Worm (Caenorhabditis elegans) whole organism, L4 larva: ENCODE data around the gene C56E6.4.

Experiments
- D1046.2 ChIP-seq: fragments of 200-800 bp; sonication (Bioruptor generic); IDR thresholded peaks from 2 replicates; pipeline ENCODE4 v1.3.6; 2022; ENCODE audit warnings: missing genetic modification characterization, missing compliant biosample characterization
- F44E2.7 ChIP-seq: fragments of 200-800 bp; sonication (Bioruptor generic); IDR thresholded peaks from 2 replicates; pipeline ENCODE4 v2.1.2; 2022; ENCODE audit warnings: missing genetic modification characterization, missing compliant biosample characterization
- R02D3.7 ChIP-seq: fragments of 150-350 bp; sonication (generic microtip); optimal IDR thresholded peaks from 3 replicates; lab custom pipeline; 2014; ENCODE audit warnings: missing biosample characterization, missing genetic modification characterization
- T20F7.1 ChIP-seq: fragments of 200-800 bp; sonication (Bioruptor generic); optimal IDR thresholded peaks from 2 replicates; lab custom pipeline; 2018; ENCODE audit warnings: mild to moderate bottlenecking, missing genetic modification characterization, missing compliant biosample characterization
- Y48G9A.11 ChIP-seq: fragments of 200-800 bp; sonication (Bioruptor generic); IDR thresholded peaks from 2 replicates; pipeline ENCODE4 v1.3.6; 2022; ENCODE audit warnings: missing genetic modification reagents, missing genetic modification characterization, missing compliant biosample characterization
- ZK337.2 ChIP-seq: fragments of 200-800 bp; sonication (Bioruptor generic); IDR thresholded peaks from 2 replicates; pipeline ENCODE4 v1.3.6; 2022; ENCODE audit warnings: missing genetic modification reagents, missing genetic modification characterization, missing compliant biosample characterization
- aha-1 ChIP-seq: fragments of 150-350 bp; peaks from one replicate; lab custom pipeline; 2014; ENCODE audit warnings: missing biosample characterization, missing genetic modification characterization
- aly-2 ChIP-seq: sonication (generic microtip); optimal IDR thresholded peaks from 2 replicates; lab custom pipeline; 2018; ENCODE audit warnings: missing biosample characterization, missing genetic modification characterization
- arid-1 ChIP-seq: fragments of 200-800 bp; sonication (Bioruptor generic); conservative IDR thresholded peaks from 2 replicates; pipeline ENCODE4 v1.3.6; 2022; ENCODE audit warnings: missing genetic modification reagents, missing genetic modification characterization, missing compliant biosample characterization
- ceh-62 ChIP-seq: sonication (generic microtip); optimal IDR thresholded peaks from 2 replicates; lab custom pipeline; 2017; ENCODE audit warnings: missing biosample characterization, missing genetic modification characterization
- ces-1 ChIP-seq: fragments of 150-350 bp; sonication (generic microtip); optimal IDR thresholded peaks from 4 replicates; lab custom pipeline; 2014; ENCODE audit warnings: missing biosample characterization, missing genetic modification reagents, missing genetic modification characterization
- daf-12 ChIP-seq: fragments of 150-350 bp; optimal IDR thresholded peaks from 2 replicates; lab custom pipeline; 2014; ENCODE audit warnings: missing biosample characterization, missing genetic modification reagents, missing genetic modification characterization
- daf-16 ChIP-seq, 3 experiments: sonication (generic microtip); optimal IDR thresholded peaks; 2 replicates each; lab custom pipeline; 2016 to 2017; ENCODE audit warnings: missing genetic modification characterization in 3 of 3, missing genetic modification reagents in 3 of 3, mild to moderate bottlenecking in 2 of 3, missing compliant biosample characterization in 2 of 3, missing biosample characterization in 1 of 3, moderate library complexity in 1 of 3
- dmd-8 ChIP-seq: fragments of 200-800 bp; sonication (Bioruptor generic); IDR thresholded peaks from 2 replicates; pipeline ENCODE4 v1.3.6; 2022; ENCODE audit warnings: missing genetic modification characterization, missing compliant biosample characterization
- dpl-1 ChIP-seq: fragments of 150-350 bp; optimal IDR thresholded peaks from 2 replicates; lab custom pipeline; 2014; ENCODE audit warnings: missing biosample characterization, missing genetic modification reagents, missing genetic modification characterization
- egl-27 ChIP-seq: sonication (generic microtip); optimal IDR thresholded peaks from 3 replicates; lab custom pipeline; 2017; ENCODE audit warnings: missing biosample characterization, missing genetic modification reagents, missing genetic modification characterization
- egl-43 ChIP-seq: fragments of 200-800 bp; sonication (Bioruptor generic); IDR thresholded peaks from 2 replicates; pipeline ENCODE4 v1.3.6; 2022; ENCODE audit warnings: missing genetic modification reagents, missing genetic modification characterization, missing compliant biosample characterization
- hif-1 ChIP-seq, 2 experiments: sonication (generic microtip); optimal IDR thresholded peaks; 2 replicates each; lab custom pipeline; 2016 to 2017; ENCODE audit warnings: missing compliant biosample characterization in 2 of 2, missing genetic modification characterization in 2 of 2, missing genetic modification reagents in 2 of 2, missing genotype in 2 of 2, mild to moderate bottlenecking in 1 of 2
- hlh-11 ChIP-seq: fragments of 200-800 bp; sonication (Bioruptor generic); optimal IDR thresholded peaks from 2 replicates; lab custom pipeline; 2018; ENCODE audit warnings: mild to moderate bottlenecking, missing genetic modification characterization, missing compliant biosample characterization
- hlh-30 ChIP-seq: sonication (generic microtip); optimal IDR thresholded peaks from 2 replicates; lab custom pipeline; 2017; ENCODE audit warnings: antibody characterized with exemption, mild to moderate bottlenecking, missing genetic modification characterization, missing compliant biosample characterization; ENCODE audit not compliant: insufficient read depth
- lin-38 ChIP-seq: fragments of 200-800 bp; sonication (Bioruptor generic); IDR thresholded peaks from 2 replicates; pipeline ENCODE4 v1.3.6; 2022; ENCODE audit warnings: missing genetic modification reagents, missing genetic modification characterization, missing compliant biosample characterization
- lin-39 ChIP-seq: fragments of 150-350 bp; optimal IDR thresholded peaks from 2 replicates; lab custom pipeline; 2014; ENCODE audit warnings: missing biosample characterization, missing genetic modification reagents, missing genetic modification characterization
- lsy-2 ChIP-seq, 2 experiments: fragments of 150-350 bp in 1 of 2; sonication (generic microtip) in 1 of 2; optimal IDR thresholded peaks; 2 replicates each; lab custom pipeline; 2014 to 2017; ENCODE audit warnings: missing biosample characterization in 2 of 2, missing genetic modification characterization in 2 of 2
- mdl-1 ChIP-seq, 2 experiments: fragments of 150-350 bp in 1 of 2; sonication (generic microtip) in 1 of 2; optimal IDR thresholded peaks; 2 replicates each; lab custom pipeline; 2014 to 2017; ENCODE audit warnings: missing biosample characterization in 2 of 2, missing genetic modification characterization in 2 of 2
- mdt-29 ChIP-seq: fragments of 200-800 bp; sonication (Bioruptor generic); IDR thresholded peaks from 2 replicates; pipeline ENCODE4 v1.3.6; 2022; ENCODE audit warnings: missing genetic modification reagents, missing genetic modification characterization, missing compliant biosample characterization
- mxl-2 ChIP-seq: fragments of 200-800 bp; sonication (Bioruptor generic); conservative IDR thresholded peaks from 2 replicates; pipeline ENCODE4 v1.3.6; 2022; ENCODE audit warnings: missing genetic modification reagents, missing genetic modification characterization, missing compliant biosample characterization
- mxl-3 ChIP-seq: fragments of 200-800 bp; sonication (Bioruptor generic); optimal IDR thresholded peaks from 2 replicates; lab custom pipeline; 2018; ENCODE audit warnings: mild to moderate bottlenecking, missing genetic modification characterization, missing compliant biosample characterization
- nhr-11 ChIP-seq: fragments of 150-350 bp; optimal IDR thresholded peaks from 2 replicates; lab custom pipeline; 2014; ENCODE audit warnings: missing biosample characterization, missing genetic modification characterization
- nhr-48 ChIP-seq: sonication (generic microtip); optimal IDR thresholded peaks from 2 replicates; lab custom pipeline; 2016; ENCODE audit warnings: mild to moderate bottlenecking, missing genetic modification characterization, missing compliant biosample characterization
- nhr-6 ChIP-seq: fragments of 150-350 bp; optimal IDR thresholded peaks from 2 replicates; lab custom pipeline; 2014; ENCODE audit warnings: missing biosample characterization, missing genetic modification characterization
- nhr-76 ChIP-seq: fragments of 150-350 bp; optimal IDR thresholded peaks from 2 replicates; lab custom pipeline; 2014; ENCODE audit warnings: missing biosample characterization, missing genetic modification characterization
- pha-4 ChIP-seq, 2 experiments: fragments of 150-350 bp in 1 of 2; fragments of 200-800 bp in 1 of 2; sonication (Bioruptor generic) in 1 of 2; IDR thresholded peaks in 1 of 2; optimal IDR thresholded peaks in 1 of 2; 2 replicates each; pipeline versions ENCODE4 v1.3.6 to Lab custom; 2014 to 2022; ENCODE audit warnings: missing genetic modification characterization in 2 of 2, missing genetic modification reagents in 2 of 2, missing biosample characterization in 1 of 2, missing compliant biosample characterization in 1 of 2
- rbr-2 ChIP-seq: sonication (generic microtip); optimal IDR thresholded peaks from 2 replicates; lab custom pipeline; 2016; ENCODE audit warnings: missing genotype, missing genetic modification characterization, missing compliant biosample characterization
- unc-62 ChIP-seq, 3 experiments: fragments of 150-350 bp in 1 of 3; sonication (generic microtip); optimal IDR thresholded peaks in 2 of 3; peaks in 1 of 3; 1 replicate in 1 of 3; 2 replicates in 2 of 3; lab custom pipeline; 2014 to 2017; ENCODE audit warnings: missing biosample characterization in 3 of 3, missing genetic modification characterization in 3 of 3, missing genetic modification reagents in 3 of 3, missing genotype in 1 of 3
- zfp-2 ChIP-seq: sonication (generic microtip); optimal IDR thresholded peaks from 2 replicates; lab custom pipeline; 2016; ENCODE audit warnings: mild to moderate bottlenecking, missing genetic modification characterization, missing compliant biosample characterization
- zfp-3 ChIP-seq: fragments of 200-800 bp; sonication (Bioruptor generic); conservative IDR thresholded peaks from 2 replicates; pipeline ENCODE4 v1.3.6; 2022; ENCODE audit warnings: missing genetic modification reagents, missing genetic modification characterization, missing compliant biosample characterization

C56E6.4 gene

DNA sequence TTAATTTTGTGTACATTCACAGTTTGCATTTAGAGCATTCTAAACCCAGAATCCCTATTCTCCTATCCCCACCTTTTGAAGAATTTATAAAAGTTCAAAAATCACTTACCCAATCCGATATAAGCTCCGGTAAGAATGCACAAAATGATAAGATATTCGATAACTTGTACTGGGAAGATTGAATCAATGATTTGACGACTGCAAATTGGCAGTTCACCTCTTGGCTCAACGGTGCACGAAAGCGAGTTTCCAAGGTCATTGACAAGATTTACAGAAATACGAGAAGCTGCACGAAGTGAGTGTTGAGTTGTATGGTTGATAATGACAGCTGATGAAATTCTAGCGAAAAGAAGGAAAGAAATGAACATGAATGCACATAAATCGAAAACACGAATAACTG lies 31.8 kb upstream of the C56E6.4 start:
- no peak for TF ChIP-seq lsy-2 (tag; optimal IDR thresholded peaks at IDR 0.05; lab: Kevin White, UChicago)
- TF ChIP-seq unc-62 (GFP tag; optimal IDR thresholded peaks at IDR 0.05 in 1 of 2; lab: Kevin White, UChicago): peak in 1 of 2 experiments; percentile 67
- TF ChIP-seq unc-62 (tag; optimal IDR thresholded peaks at IDR 0.05; lab: Kevin White, UChicago): no peak
- no peak for TF ChIP-seq T20F7.1
- peak; percentile 74 for TF ChIP-seq aha-1 (tag; lab: Kevin White, UChicago)

DNA sequence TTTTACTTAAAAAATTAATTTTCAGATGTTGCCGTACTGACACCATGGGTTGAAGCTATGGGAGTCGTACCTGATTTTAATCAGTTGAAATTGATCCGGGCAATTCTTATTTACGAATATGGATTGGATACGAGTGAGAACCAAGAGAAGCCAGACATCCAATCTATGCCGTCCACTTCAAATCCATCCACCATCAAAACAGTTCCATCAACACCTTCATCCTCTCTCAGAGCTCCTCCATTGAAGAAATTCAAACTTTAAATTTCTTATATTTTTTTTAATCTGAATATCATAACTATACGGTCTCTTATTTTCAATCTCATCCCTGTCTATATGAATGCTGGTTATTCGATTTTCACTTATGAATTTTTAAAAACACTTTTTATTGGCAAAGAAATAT lies 30.4 kb upstream of the C56E6.4 start:
- TF ChIP-seq daf-16 (GFP tag; optimal IDR thresholded peaks at IDR 0.05; lab: Kevin White, UChicago) (peak in 1 of 2 experiments; percentile 23), daf-16 (tag; optimal IDR thresholded peaks at IDR 0.05; lab: Kevin White, UChicago) (no peak), zfp-3 (0 out of 2 replicates have a peak, but pooled peaks have one; percentile 15), daf-12 (tag; lab: Kevin White, UChicago) (no peak), nhr-48 (tag; lab: Kevin White, UChicago) (no peak)

DNA sequence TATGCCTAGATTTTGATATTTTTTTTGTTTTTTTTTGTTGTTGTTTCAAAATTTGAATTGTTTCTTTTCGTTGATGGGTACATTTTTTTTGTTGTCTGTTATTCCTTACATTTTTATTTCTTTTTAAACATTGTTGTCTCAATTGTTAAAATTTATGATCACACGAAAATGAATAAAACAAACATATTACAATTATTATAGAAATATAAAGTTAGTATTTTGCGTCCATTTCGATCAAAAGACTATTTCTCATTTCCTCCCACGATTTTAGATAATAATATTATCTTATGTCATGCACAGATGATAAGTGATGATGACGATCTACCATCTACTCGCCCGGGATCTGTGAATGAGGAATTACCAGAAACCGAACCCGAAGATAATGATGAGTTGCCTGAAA lies 26.1 kb upstream of the C56E6.4 start, which contains the start of gene wrn-1:
wrn-1 (plus strand) TSS at position 301 of the 400 bp plus-strand sequence.
- TF ChIP-seq F44E2.7 (GFP tag; lab: Robert Waterston, UW) (no peak), mdt-29 (GFP tag; lab: Robert Waterston, UW) (no peak), hif-1 (tag; optimal IDR thresholded peaks at IDR 0.05; lab: Kevin White, UChicago) (no peak), dpl-1 (no peak), mxl-3 (GFP tag; lab: Kevin White, UChicago) (no peak)

DNA sequence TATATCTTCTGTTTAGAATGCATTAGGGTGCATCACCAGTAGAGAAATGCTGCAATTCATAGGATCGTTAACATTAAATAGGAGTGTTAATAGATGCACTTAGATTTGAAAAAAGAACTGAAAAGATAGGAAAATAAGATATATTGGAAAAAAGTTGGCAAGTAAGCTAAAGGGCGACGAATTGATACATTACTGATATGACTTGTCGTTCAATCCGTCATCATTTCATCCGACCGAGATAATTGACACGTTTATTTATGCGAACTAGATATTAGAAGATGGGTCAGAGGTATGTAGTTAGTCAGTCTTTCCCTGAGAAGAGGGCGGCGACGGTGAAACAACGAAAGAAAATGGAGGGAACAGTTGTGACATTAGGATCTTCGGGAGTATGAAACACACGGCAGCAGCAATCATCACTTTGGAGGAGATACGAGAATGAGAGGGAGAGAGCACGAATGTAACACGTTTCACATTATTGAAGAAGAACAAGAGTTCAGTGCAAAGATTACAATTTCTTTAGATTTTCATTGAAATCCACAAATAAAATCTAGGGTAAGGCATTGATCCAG lies 16.4 kb upstream of the C56E6.4 start, which contains the start of gene lron-15:
lron-15 (minus strand) TSS at position 51 of the 569 bp plus-strand sequence.
- TF ChIP-seq D1046.2 (GFP tag; lab: Robert Waterston, UW) (no peak), aha-1 (tag; lab: Kevin White, UChicago) (no peak), egl-43 (GFP tag; lab: Robert Waterston, UW) (no peak), aly-2 (no peak), R02D3.7 (tag; lab: Kevin White, UChicago) (no peak), dpl-1 (no peak), zfp-2 (tag; lab: Kevin White, UChicago) (no peak), daf-16 (GFP tag; optimal IDR thresholded peaks at IDR 0.05; lab: Kevin White, UChicago) (no peak), daf-16 (tag; optimal IDR thresholded peaks at IDR 0.05; lab: Kevin White, UChicago) (no peak), dmd-8 (no peak), nhr-76 (no peak), ceh-62 (tag; lab: Kevin White, UChicago) (no peak), ZK337.2 (GFP tag; lab: Robert Waterston, UW) (no peak), nhr-48 (tag; lab: Kevin White, UChicago) (no peak), hlh-11 (tag; lab: Kevin White, UChicago) (no peak), arid-1 (GFP tag; lab: Robert Waterston, UW) (no peak), T20F7.1 (no peak)

DNA sequence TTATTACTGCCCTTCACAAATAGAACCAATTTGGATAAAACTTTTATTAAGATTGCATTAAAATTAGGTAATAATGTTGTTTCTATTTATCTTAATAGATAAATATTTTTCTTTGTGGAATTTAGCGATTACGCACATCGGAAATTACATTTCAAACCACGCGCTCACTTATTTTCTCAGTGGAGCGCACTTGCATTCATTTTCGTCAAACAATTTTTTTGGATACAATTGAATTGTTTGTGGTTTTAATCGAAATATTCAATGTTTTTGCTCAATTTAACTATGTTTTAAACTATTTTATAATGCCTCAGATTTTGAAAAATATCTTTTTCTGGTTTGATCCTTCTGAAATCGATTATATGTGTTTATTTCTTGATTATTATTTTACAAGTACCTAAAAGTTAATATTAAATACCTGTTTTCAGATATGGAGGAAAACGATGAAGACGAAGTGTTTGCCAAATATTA lies 7.5 kb upstream of the C56E6.4 start, which contains the start of gene utp-20:
utp-20 (plus strand) TSS at position 418 of the 468 bp plus-strand sequence.
- no peak for TF ChIP-seq lin-39 (tag; lab: Kevin White, UChicago)
- peak; percentile 13 for TF ChIP-seq nhr-6
- peak; percentile 88 for TF ChIP-seq dpl-1
- TF ChIP-seq mxl-2: no peak
- TF ChIP-seq hlh-30 (tag; lab: Kevin White, UChicago): peak; percentile 83
- peak; percentile 32 to 62 for TF ChIP-seq mdl-1 (tag; optimal IDR thresholded peaks at IDR 0.05; lab: Kevin White, UChicago)
- no peak for TF ChIP-seq Y48G9A.11 (GFP tag; lab: Robert Waterston, UW)
- peak; percentile 95 for TF ChIP-seq lin-38 (GFP tag; lab: Robert Waterston, UW)
- TF ChIP-seq rbr-2: peak; percentile 42
- peak; percentile 62 for TF ChIP-seq ces-1
- TF ChIP-seq nhr-11 (tag; lab: Kevin White, UChicago): peak; percentile 7
- TF ChIP-seq T20F7.1: peak; percentile 46
- TF ChIP-seq egl-27 (tag; lab: Kevin White, UChicago): no peak
- no peak for TF ChIP-seq pha-4 (GFP tag; IDR thresholded peaks at IDR 0.05; lab: Robert Waterston, UW)
- peak; percentile 16 for TF ChIP-seq pha-4 (tag; optimal IDR thresholded peaks at IDR 0.05; lab: Kevin White, UChicago)
- TF ChIP-seq, all 104 proteins: peak for 10
